Worm (Caenorhabditis elegans) whole organism, L4/young adult: ENCODE results near the gene eri-1.

Experiments
- W03F9.2 ChIP-seq: fragments of 150-350 bp; optimal IDR thresholded peaks from 2 replicates; lab custom pipeline; 2014; ENCODE audit warnings: missing biosample characterization, missing genetic modification characterization
- dao-5 ChIP-seq: sonication (generic microtip); optimal IDR thresholded peaks from 2 replicates; lab custom pipeline; 2016; ENCODE audit warnings: missing genotype, missing genetic modification characterization, moderate library complexity, missing compliant biosample characterization
- him-1 ChIP-seq: sonication (generic microtip); optimal IDR thresholded peaks from 2 replicates; lab custom pipeline; 2016; ENCODE audit warnings: missing genotype, missing genetic modification reagents, missing genetic modification characterization, missing compliant biosample characterization

DNA sequence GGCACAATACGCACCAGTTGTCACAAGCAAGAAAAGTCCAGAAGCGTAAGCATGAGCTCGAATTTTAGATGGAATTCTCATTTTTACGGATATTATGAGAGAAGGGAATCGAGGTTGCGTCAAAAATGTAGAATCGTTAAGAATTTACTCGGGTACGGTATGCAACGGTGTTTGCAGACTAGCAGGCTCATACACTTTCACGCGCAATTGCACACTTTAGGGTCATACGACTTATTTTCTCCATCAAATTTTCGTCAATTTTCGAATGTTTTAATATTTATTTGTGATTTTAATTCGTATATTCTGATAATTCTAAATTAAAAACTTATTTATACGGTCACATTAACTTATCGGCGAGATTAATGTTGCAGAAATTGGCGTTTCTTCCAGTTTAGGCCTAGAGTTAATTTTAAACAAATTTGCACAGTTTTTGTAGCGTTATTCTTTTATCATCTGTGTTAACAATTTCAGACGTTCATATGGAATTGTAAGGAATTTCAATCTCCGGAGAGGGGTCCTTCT, 26.3 kb downstream of the eri-1 start, which contains the start of the genes T07A9.15 and nog-1:
- no peak for TF ChIP-seq dao-5 (tag; lab: Kevin White, UChicago)
- no peak for TF ChIP-seq him-1 (tag; lab: Kevin White, UChicago)
- peak; percentile 68 for TF ChIP-seq W03F9.2 (tag; lab: Kevin White, UChicago)
